Worm (Caenorhabditis elegans): ENCODE results near the gene Y57G11C.1130.

Gene Y57G11C.1130

DNA sequence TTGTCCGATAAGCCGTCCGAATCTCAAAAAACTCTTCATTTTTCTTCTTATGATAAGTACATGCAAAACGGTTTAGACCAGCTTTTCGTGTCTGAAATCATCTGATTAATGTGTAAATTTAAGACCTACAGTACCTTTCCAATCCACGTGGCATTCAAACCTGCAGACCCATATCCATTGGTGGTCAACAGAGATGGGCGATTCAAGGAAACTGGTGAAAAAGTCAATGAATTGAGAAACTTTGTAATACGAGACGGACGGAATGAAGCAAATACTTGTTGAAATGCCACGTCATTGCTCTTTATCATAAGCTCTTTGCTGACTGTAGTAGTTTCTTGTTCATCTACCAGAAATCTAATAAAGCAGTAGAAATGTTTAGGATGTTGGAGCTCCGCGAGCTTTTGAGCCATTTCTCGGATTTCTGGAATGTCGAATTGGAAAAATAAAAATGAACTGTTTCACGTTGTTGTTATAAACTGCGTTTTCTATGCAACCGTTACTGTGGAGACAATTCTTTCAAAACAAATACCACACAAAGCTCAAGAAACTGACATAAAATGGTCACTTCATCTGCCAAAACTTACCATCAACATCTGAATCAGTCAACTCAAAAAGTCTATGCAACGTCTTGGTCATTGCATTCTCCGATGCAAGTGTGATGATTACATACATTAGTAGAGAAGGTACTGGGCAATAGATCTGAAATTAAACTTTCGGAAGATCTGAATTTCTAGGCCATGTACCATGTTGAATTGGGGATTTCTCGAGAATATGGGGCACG lies 18.2 kb upstream of the Y57G11C.1130 start:
- TF ChIP-seq ama-1 (optimal IDR thresholded peaks at IDR 0.05) (peak; percentile 70), ama-1 (GFP tag; optimal IDR thresholded peaks at IDR 0.05) (no peak), cebp-1 (GFP tag; IDR thresholded peaks at IDR 0.05) (no peak), cebp-1 (tag; optimal IDR thresholded peaks at IDR 0.05) (peak; percentile 28), C17E4.6 (GFP tag; IDR thresholded peaks at IDR 0.05) (no peak), ceh-27 (GFP tag; optimal IDR thresholded peaks at IDR 0.05) (no peak), Y53G8AR.9 (GFP tag; conservative IDR thresholded peaks at IDR 0.05) (peak; percentile 30; the same call in 1 of the 2 replicates)

DNA sequence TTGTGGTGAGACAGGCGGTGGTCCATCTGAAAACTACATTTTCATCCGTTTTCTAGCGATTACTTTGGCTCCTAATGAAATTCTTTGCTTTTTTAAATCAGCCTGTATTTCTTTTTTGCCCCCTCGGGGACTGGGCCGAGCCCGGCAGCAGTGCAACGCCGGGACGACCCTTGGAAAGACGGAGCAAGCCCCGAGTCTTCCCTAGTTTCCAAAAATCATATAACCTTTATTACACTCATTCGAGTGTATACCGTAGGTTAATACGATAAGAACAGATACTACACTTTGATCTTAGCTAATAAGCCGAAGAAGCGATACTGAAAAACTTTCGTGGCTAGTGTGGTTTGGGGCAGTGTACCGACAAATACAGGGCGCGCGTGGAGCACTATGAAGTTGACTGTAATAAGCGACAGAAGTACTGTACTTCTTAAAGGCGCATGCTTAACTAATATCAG lies 17.6 kb upstream of the Y57G11C.1130 start:
- TF ChIP-seq sptf-2 (GFP tag; optimal IDR thresholded peaks at IDR 0.05) = no peak
- TF ChIP-seq chd-7 (tag; optimal IDR thresholded peaks at IDR 0.05) = no peak
- TF ChIP-seq T07F8.4 (tag; optimal IDR thresholded peaks at IDR 0.05) = no peak
- peak; percentile 44 for TF ChIP-seq attf-3 (GFP tag; conservative IDR thresholded peaks at IDR 0.05)
- TF ChIP-seq ekl-4 (GFP tag; IDR thresholded peaks at IDR 0.05) = peak; percentile 71
- peak; percentile 76 for TF ChIP-seq mcd-1 (GFP tag; IDR thresholded peaks at IDR 0.05)
- TF ChIP-seq hrde-1 (tag; optimal IDR thresholded peaks at IDR 0.05; ENCODE audit: borderline replicate concordance) = peak; percentile 53
- peak; percentile 52; the same call in 1 of the 2 replicates for TF ChIP-seq aptf-2 (GFP tag; conservative IDR thresholded peaks at IDR 0.05)
- TF ChIP-seq madf-8 (GFP tag; conservative IDR thresholded peaks at IDR 0.05) = peak; percentile 99
- TF ChIP-seq attf-5 (GFP tag; optimal IDR thresholded peaks at IDR 0.05) = no peak
- TF ChIP-seq ama-1 (optimal IDR thresholded peaks at IDR 0.05) = no peak
- peak in 1 of 2 experiments; percentile 41 for TF ChIP-seq ama-1 (GFP tag; optimal IDR thresholded peaks at IDR 0.05)
- TF ChIP-seq attf-6 (GFP tag; IDR thresholded peaks at IDR 0.05) = peak; percentile 100
- no peak for TF ChIP-seq hlh-26 (GFP tag; conservative IDR thresholded peaks at IDR 0.05)
- peak; percentile 88; the same call in 1 of the 2 replicates for TF ChIP-seq lin-26 (GFP tag; IDR thresholded peaks at IDR 0.05)
- TF ChIP-seq sdz-38 (tag; optimal IDR thresholded peaks at IDR 0.05) = no peak
- 0 out of 2 replicates have a peak, but pooled peaks have one; percentile 47 for TF ChIP-seq Y95B8A.8 (GFP tag; IDR thresholded peaks at IDR 0.05)
- TF ChIP-seq mel-28 (tag; optimal IDR thresholded peaks at IDR 0.05; ENCODE audit: borderline replicate concordance) = no peak
- TF ChIP-seq D2030.7 (GFP tag; IDR thresholded peaks at IDR 0.05) = peak; percentile 98
- peak; percentile 54 for TF ChIP-seq ztf-18 (tag; optimal IDR thresholded peaks at IDR 0.05)
- no peak for TF ChIP-seq bed-2 (GFP tag; IDR thresholded peaks at IDR 0.05)
- peak; percentile 71 for TF ChIP-seq lir-1 (GFP tag; conservative IDR thresholded peaks at IDR 0.05)
- no peak for TF ChIP-seq nhr-179 (tag; optimal IDR thresholded peaks at IDR 0.05)
- TF ChIP-seq hmg-20 (GFP tag; IDR thresholded peaks at IDR 0.05) = peak; percentile 45; the same call in 1 of the 2 replicates
- TF ChIP-seq ztf-28 (GFP tag; IDR thresholded peaks at IDR 0.05) = peak; percentile 72; the same call in 1 of the 2 replicates
- no peak for TF ChIP-seq mes-4 (tag; optimal IDR thresholded peaks at IDR 0.05)
- 0 out of 2 replicates have a peak, but pooled peaks have one; percentile 3 for TF ChIP-seq ztf-25 (GFP tag; IDR thresholded peaks at IDR 0.05)
- 0 out of 2 replicates have a peak, but pooled peaks have one; percentile 43 for TF ChIP-seq nfya-2 (GFP tag; IDR thresholded peaks at IDR 0.05)
- no peak for TF ChIP-seq mxl-1 (tag; optimal IDR thresholded peaks at IDR 0.05)
- no peak for TF ChIP-seq F55B11.4 (tag; optimal IDR thresholded peaks at IDR 0.05; ENCODE audit: borderline replicate concordance, insufficient read depth)
- no peak for TF ChIP-seq F57C9.4 (tag; optimal IDR thresholded peaks at IDR 0.05)
- no peak for TF ChIP-seq atf-7 (tag; optimal IDR thresholded peaks at IDR 0.05)
- no peak for TF ChIP-seq nfya-1 (tag; optimal IDR thresholded peaks at IDR 0.05; ENCODE audit: borderline replicate concordance, insufficient read depth)
- no peak for TF ChIP-seq F37B4.10 (GFP tag; IDR thresholded peaks at IDR 0.05)
- TF ChIP-seq C06A6.2 (GFP tag; conservative IDR thresholded peaks at IDR 0.05) = no peak
- TF ChIP-seq zfh-2 (GFP tag; conservative IDR thresholded peaks at IDR 0.05) = peak; percentile 67
- peak; percentile 100 for TF ChIP-seq madf-6 (GFP tag; IDR thresholded peaks at IDR 0.05)
- TF ChIP-seq lin-40 (tag; optimal IDR thresholded peaks at IDR 0.05) = no peak
- 0 out of 2 replicates have a peak, but pooled peaks have one; percentile 1 for TF ChIP-seq B0019.2 (GFP tag; conservative IDR thresholded peaks at IDR 0.05)
- no peak for TF ChIP-seq bed-1 (GFP tag; IDR thresholded peaks at IDR 0.05)
- peak; percentile 42; the same call in 1 of the 2 replicates for TF ChIP-seq C17E4.6 (GFP tag; IDR thresholded peaks at IDR 0.05)

Data from whole organism, young adult.